Fruit fly (Drosophila melanogaster) whole organism, embryonic: ENCODE measurements around the gene CG10252.
A peak's percentile ranks its signal among the peaks of the same experiment; 100 is the strongest.

Experiments
- Adf1 ChIP-seq: fragments of 200-800 bp; sonication (Bioruptor generic); IDR thresholded peaks from 2 replicates; pipeline ENCODE4 v1.3.6; 2022; ENCODE audit warnings: missing biosample characterization, missing genetic modification characterization
- Blimp-1 ChIP-seq: fragments of 200-800 bp; sonication (Bioruptor generic); optimal IDR thresholded peaks from 3 replicates; lab custom pipeline; 2018; ENCODE audit warnings: missing biosample characterization, missing genetic modification characterization, mild to moderate bottlenecking, moderate library complexity, missing genetic modification reagents
- CG10565 ChIP-seq: fragments of 200-800 bp; sonication (Bioruptor generic); optimal IDR thresholded peaks from 3 replicates; lab custom pipeline; 2016; ENCODE audit warnings: missing biosample characterization, mild to moderate bottlenecking, missing genetic modification characterization
- CG10979 ChIP-seq: fragments of 200-800 bp; sonication (Bioruptor generic); optimal IDR thresholded peaks from 2 replicates; lab custom pipeline; 2018; ENCODE audit warnings: missing biosample characterization, mild to moderate bottlenecking, missing genetic modification characterization, moderate library complexity
- CG12391 ChIP-seq: fragments of 200-800 bp; sonication (Bioruptor generic); optimal IDR thresholded peaks from 3 replicates; lab custom pipeline; 2018; ENCODE audit warnings: missing biosample characterization, mild to moderate bottlenecking, missing genetic modification characterization, moderate library complexity
- CG13287 ChIP-seq: fragments of 200-800 bp; sonication (Bioruptor generic); IDR thresholded peaks from 2 replicates; pipeline ENCODE4 v1.3.6; 2022; ENCODE audit warnings: missing biosample characterization, missing genetic modification characterization; ENCODE audit not compliant: partially characterized antibody
- CG1647 ChIP-seq: fragments of 200-800 bp; sonication (Bioruptor generic); optimal IDR thresholded peaks from 3 replicates; lab custom pipeline; 2016; ENCODE audit warnings: missing biosample characterization, missing genetic modification characterization
- CG16813 ChIP-seq: fragments of 200-800 bp; sonication (Bioruptor generic); IDR thresholded peaks from 3 replicates; pipeline ENCODE4 v1.3.6; 2022; ENCODE audit warnings: missing biosample characterization, missing genetic modification characterization; ENCODE audit not compliant: partially characterized antibody
- CG1792 ChIP-seq: fragments of 200-800 bp; sonication (Bioruptor generic); optimal IDR thresholded peaks from 2 replicates; lab custom pipeline; 2016; ENCODE audit warnings: missing biosample characterization, missing genetic modification characterization
- CG18262 ChIP-seq: fragments of 200-800 bp; optimal IDR thresholded peaks from 3 replicates; lab custom pipeline; 2019; ENCODE audit warnings: missing biosample characterization, mild to moderate bottlenecking, missing genetic modification characterization, moderate library complexity
- CG18476 ChIP-seq: fragments of 200-800 bp; sonication (Bioruptor generic); optimal IDR thresholded peaks from 2 replicates; lab custom pipeline; 2016; ENCODE audit warnings: missing biosample characterization, mild to moderate bottlenecking, missing genetic modification characterization
- CG18619 ChIP-seq: fragments of 200-800 bp; sonication (Bioruptor generic); optimal IDR thresholded peaks from 3 replicates; lab custom pipeline; 2017; ENCODE audit warnings: missing biosample characterization, mild to moderate bottlenecking, missing genetic modification characterization
- CG2116 ChIP-seq: fragments of 200-800 bp; sonication (Bioruptor generic); optimal IDR thresholded peaks from 3 replicates; lab custom pipeline; 2018; ENCODE audit warnings: missing biosample characterization, mild to moderate bottlenecking, missing genetic modification characterization
- CG2889 ChIP-seq: fragments of 200-800 bp; sonication (Bioruptor generic); IDR thresholded peaks from 3 replicates; pipeline ENCODE4 v1.3.6; 2022; ENCODE audit warnings: missing biosample characterization, missing genetic modification characterization
- CG30020 ChIP-seq: fragments of 200-800 bp; optimal IDR thresholded peaks from 2 replicates; lab custom pipeline; 2019; ENCODE audit warnings: missing biosample characterization, mild to moderate bottlenecking, missing genetic modification characterization, moderate library complexity
- CG3407 ChIP-seq: fragments of 200-800 bp; sonication (Bioruptor generic); optimal IDR thresholded peaks from 2 replicates; lab custom pipeline; 2018; ENCODE audit warnings: missing biosample characterization, mild to moderate bottlenecking, missing genetic modification characterization
- CG4282 ChIP-seq: fragments of 200-800 bp; sonication (Bioruptor generic); optimal IDR thresholded peaks from 2 replicates; lab custom pipeline; 2016; ENCODE audit warnings: missing biosample characterization, missing genetic modification characterization
- CG4820 ChIP-seq: fragments of 200-800 bp; sonication (Bioruptor generic); optimal IDR thresholded peaks from 3 replicates; lab custom pipeline; 2016; ENCODE audit warnings: missing biosample characterization, missing genetic modification characterization
- CG6683 ChIP-seq: fragments of 200-800 bp; sonication (Bioruptor generic); optimal IDR thresholded peaks from 2 replicates; lab custom pipeline; 2017; ENCODE audit warnings: missing biosample characterization, mild to moderate bottlenecking, missing genetic modification characterization, missing genetic modification reagents
- CG6765 ChIP-seq: fragments of 200-800 bp; sonication (Bioruptor generic); optimal IDR thresholded peaks from 3 replicates; lab custom pipeline; 2017; ENCODE audit warnings: missing biosample characterization, mild to moderate bottlenecking, missing genetic modification characterization
- CG8359 ChIP-seq: fragments of 200-800 bp; sonication (Bioruptor generic); optimal IDR thresholded peaks from 2 replicates; lab custom pipeline; 2017; ENCODE audit warnings: missing biosample characterization, mild to moderate bottlenecking, missing genetic modification characterization, borderline replicate concordance
- CG8478 ChIP-seq: fragments of >200 bp; optimal IDR thresholded peaks from 2 replicates; lab custom pipeline; 2018
- CG9609 ChIP-seq: fragments of 200-800 bp; sonication (Bioruptor generic); optimal IDR thresholded peaks from 3 replicates; lab custom pipeline; 2016; ENCODE audit warnings: missing biosample characterization, missing genetic modification characterization
- CG9727 ChIP-seq: fragments of 200-800 bp; sonication (Bioruptor generic); optimal IDR thresholded peaks from 3 replicates; lab custom pipeline; 2017; ENCODE audit warnings: missing biosample characterization, mild to moderate bottlenecking, missing genetic modification characterization
- Camta ChIP-seq: fragments of 200-800 bp; sonication (Bioruptor generic); optimal IDR thresholded peaks from 2 replicates; lab custom pipeline; 2016; ENCODE audit warnings: missing biosample characterization, missing genetic modification characterization
- Chrac-16 ChIP-seq: fragments of 200-800 bp; sonication (Bioruptor generic); optimal IDR thresholded peaks from 3 replicates; lab custom pipeline; 2016; ENCODE audit warnings: missing biosample characterization, missing genetic modification characterization
- CrebB ChIP-seq: fragments of 200-800 bp; sonication (Bioruptor generic); optimal IDR thresholded peaks from 3 replicates; lab custom pipeline; 2018; ENCODE audit warnings: missing biosample characterization, mild to moderate bottlenecking, missing genetic modification characterization
- ERR ChIP-seq: fragments of 200-800 bp; sonication (Bioruptor generic); optimal IDR thresholded peaks from 2 replicates; lab custom pipeline; 2016; ENCODE audit warnings: missing biosample characterization, missing genetic modification characterization
- Hey ChIP-seq: fragments of 200-800 bp; sonication (Bioruptor generic); optimal IDR thresholded peaks from 3 replicates; lab custom pipeline; 2018; ENCODE audit warnings: missing biosample characterization, mild to moderate bottlenecking, missing genetic modification characterization
- Lhr ChIP-seq: fragments of 200-800 bp; sonication (Bioruptor generic); optimal IDR thresholded peaks from 3 replicates; lab custom pipeline; 2017; ENCODE audit warnings: mild to moderate bottlenecking, missing biosample characterization, missing genetic modification reagents, missing genetic modification characterization
- Lpt ChIP-seq: fragments of >200 bp; optimal IDR thresholded peaks from 2 replicates; lab custom pipeline; 2018; ENCODE audit warnings: missing biosample characterization, missing genetic modification characterization
- Stat92E ChIP-seq, 3 experiments: fragments of >200 bp in 2 of 3; fragments of 200-800 bp in 1 of 3; sonication (Bioruptor generic) in 1 of 3; optimal IDR thresholded peaks; 2 replicates each; lab custom pipeline; 2017 to 2019; ENCODE audit warnings: missing biosample characterization in 3 of 3, missing genetic modification characterization in 3 of 3, mild to moderate bottlenecking in 1 of 3, moderate library complexity in 1 of 3
- ac ChIP-seq: fragments of 200-800 bp; sonication (Bioruptor generic); optimal IDR thresholded peaks from 3 replicates; lab custom pipeline; 2017; ENCODE audit warnings: missing biosample characterization, mild to moderate bottlenecking, missing genetic modification characterization
- ap ChIP-seq: fragments of 200-800 bp; sonication (Bioruptor generic); IDR thresholded peaks from 2 replicates; pipeline ENCODE4 v1.3.6; 2022; ENCODE audit warnings: missing biosample characterization, missing genetic modification characterization
- dysf ChIP-seq: fragments of 200-800 bp; sonication (Bioruptor generic); IDR thresholded peaks from 3 replicates; pipeline ENCODE4 v1.3.6; 2022; ENCODE audit warnings: missing biosample characterization, missing genetic modification characterization
- emc ChIP-seq: fragments of 200-800 bp; sonication (Bioruptor generic); optimal IDR thresholded peaks from 2 replicates; lab custom pipeline; 2016; ENCODE audit warnings: missing biosample characterization, missing genetic modification characterization
- gce ChIP-seq: fragments of 200-800 bp; sonication (Bioruptor generic); IDR thresholded peaks from 3 replicates; pipeline ENCODE4 v1.3.6; 2022; ENCODE audit warnings: missing biosample characterization, missing genetic modification characterization
- grn ChIP-seq: fragments of 200-800 bp; sonication (Bioruptor generic); optimal IDR thresholded peaks from 3 replicates; lab custom pipeline; 2017; ENCODE audit warnings: missing biosample characterization, missing genetic modification characterization
- hkb ChIP-seq, 2 experiments: fragments of 200-800 bp in 1 of 2; fragments of >200 bp in 1 of 2; sonication (Bioruptor generic) in 1 of 2; IDR thresholded peaks in 1 of 2; optimal IDR thresholded peaks in 1 of 2; 2 replicates each; pipeline versions ENCODE4 v1.3.6 to Lab custom; 2017 to 2022; ENCODE audit warnings: missing biosample characterization in 1 of 2, missing genetic modification characterization in 1 of 2
- klu ChIP-seq: fragments of 200-800 bp; sonication (Bioruptor generic); IDR thresholded peaks from 2 replicates; pipeline ENCODE4 v1.3.6; 2022; ENCODE audit warnings: missing biosample characterization, missing genetic modification characterization
- kni ChIP-seq: fragments of 200-800 bp; sonication (Bioruptor generic); optimal IDR thresholded peaks from 3 replicates; lab custom pipeline; 2017; ENCODE audit warnings: mild to moderate bottlenecking, missing biosample characterization, missing genetic modification reagents, missing genetic modification characterization
- knrl ChIP-seq: fragments of 200-800 bp; sonication (Bioruptor generic); IDR thresholded peaks from 3 replicates; pipeline ENCODE4 v1.3.6; 2022; ENCODE audit warnings: missing biosample characterization, missing genetic modification characterization; ENCODE audit not compliant: partially characterized antibody
- lmd ChIP-seq: fragments of 200-800 bp; sonication (Bioruptor generic); IDR thresholded peaks from 2 replicates; pipeline ENCODE4 v1.3.6; 2022; ENCODE audit warnings: missing biosample characterization, missing genetic modification characterization
- mirr ChIP-seq: fragments of 200-800 bp; sonication (Bioruptor generic); optimal IDR thresholded peaks from 3 replicates; lab custom pipeline; 2018; ENCODE audit warnings: missing biosample characterization, mild to moderate bottlenecking, missing genetic modification characterization
- pho ChIP-seq: fragments of 200-800 bp; sonication (Bioruptor generic); optimal IDR thresholded peaks from 2 replicates; lab custom pipeline; 2016; ENCODE audit warnings: missing biosample characterization, missing genetic modification characterization
- row ChIP-seq: fragments of 200-800 bp; sonication (Bioruptor generic); IDR thresholded peaks from 3 replicates; pipeline ENCODE4 v1.3.6; 2022; ENCODE audit warnings: missing biosample characterization, missing genetic modification characterization
- stwl ChIP-seq: fragments of 200-800 bp; sonication (Bioruptor generic); optimal IDR thresholded peaks from 3 replicates; lab custom pipeline; 2018; ENCODE audit warnings: missing biosample characterization, mild to moderate bottlenecking, missing genetic modification characterization, moderate library complexity
- tgo ChIP-seq: fragments of 200-800 bp; sonication (Bioruptor generic); IDR thresholded peaks from 3 replicates; pipeline ENCODE4 v1.3.6; 2022; ENCODE audit warnings: missing biosample characterization, missing genetic modification characterization
- usp ChIP-seq: fragments of >200 bp; optimal IDR thresholded peaks from 2 replicates; lab custom pipeline; 2017; ENCODE audit warnings: missing biosample characterization, missing genetic modification characterization
- vvl ChIP-seq: fragments of 200-800 bp; sonication (Bioruptor generic); IDR thresholded peaks from 2 replicates; pipeline ENCODE4 v1.3.6; 2022; ENCODE audit warnings: missing biosample characterization, missing genetic modification characterization

The CG10252 gene

dm6 chr3R:23732990-23733512 lies 37.0 kb upstream of the CG10252 start, which contains the start of the genes Hmgcr and Rpn9 (continued):
- TF ChIP-seq kni (no peak), Blimp-1 (GFP tag; lab: Kevin White, UChicago) (peak; percentile 11), CG30020 (tag; lab: Kevin White, UChicago) (peak; percentile 20), CG9609 (GFP tag; lab: Kevin White, UChicago) (no peak), CG8359 (GFP tag; lab: Kevin White, UChicago) (peak; percentile 9), ERR (GFP tag; lab: Kevin White, UChicago) (peak; percentile 11), usp (GFP tag; lab: Kevin White, UChicago) (no peak), mirr (GFP tag; lab: Kevin White, UChicago) (no peak), CG3407 (no peak), CG4820 (GFP tag; lab: Kevin White, UChicago) (no peak), gce (GFP tag; lab: Robert Waterston, UW) (no peak), Camta (peak; percentile 21), pho (GFP tag; lab: Kevin White, UChicago) (no peak), grn (GFP tag; lab: Kevin White, UChicago) (no peak), CG10979 (no peak), Hey (tag; lab: Kevin White, UChicago) (no peak), CG12391 (tag; lab: Kevin White, UChicago) (peak; percentile 63), tgo (no peak), CG6765 (GFP tag; lab: Kevin White, UChicago) (peak; percentile 15), emc (no peak), Lpt (GFP tag; lab: Kevin White, UChicago) (no peak), Adf1 (GFP tag; lab: Robert Waterston, UW) (peak; percentile 44; the same call in 1 of the 2 replicates), CG10565 (GFP tag; lab: Kevin White, UChicago) (no peak), klu (GFP tag; lab: Robert Waterston, UW) (no peak), CG8478 (lab: Kevin White, UChicago) (no peak), CG1647 (no peak), dysf (GFP tag; lab: Robert Waterston, UW) (no peak), row (GFP tag; lab: Robert Waterston, UW) (0 out of 3 replicates have a peak, but pooled peaks have one; percentile 17), lmd (GFP tag; lab: Robert Waterston, UW) (no peak), Lhr (GFP tag; lab: Kevin White, UChicago) (peak; percentile 79), CG18619 (GFP tag; lab: Kevin White, UChicago) (no peak), CG2889 (GFP tag; lab: Robert Waterston, UW) (no peak), CrebB (tag; lab: Kevin White, UChicago) (peak; percentile 38), CG1792 (GFP tag; lab: Kevin White, UChicago) (no peak), Stat92E (GFP tag; optimal IDR thresholded peaks at IDR 0.05; lab: Kevin White, UChicago) (peak in 1 of 3 experiments; percentile 56), ac (GFP tag; lab: Kevin White, UChicago) (no peak), CG16813 (GFP tag; lab: Robert Waterston, UW) (no peak), ap (no peak), CG9727 (GFP tag; lab: Kevin White, UChicago) (no peak), vvl (GFP tag; lab: Robert Waterston, UW) (no peak), CG18476 (GFP tag; lab: Kevin White, UChicago) (no peak), stwl (tag; lab: Kevin White, UChicago) (peak; percentile 95), CG18262 (tag; lab: Kevin White, UChicago) (peak; percentile 24), CG13287 (GFP tag; lab: Robert Waterston, UW) (peak; percentile 57; the same call in 1 of the 2 replicates), CG6683 (GFP tag; lab: Kevin White, UChicago) (no peak), knrl (GFP tag; lab: Robert Waterston, UW) (peak; percentile 9; the same call in 1 of the 3 replicates), hkb (optimal IDR thresholded peaks at IDR 0.05; lab: Kevin White, UChicago) (peak; percentile 89), hkb (GFP tag; IDR thresholded peaks at IDR 0.05; lab: Robert Waterston, UW) (no peak), CG2116 (GFP tag; lab: Kevin White, UChicago) (peak; percentile 72), Chrac-16 (GFP tag; lab: Kevin White, UChicago) (no peak), CG4282 (GFP tag; lab: Kevin White, UChicago) (no peak)
